Worm (Caenorhabditis elegans) whole organism, midembryonic: ENCODE results near the gene srg-16.

Experiments used
- T22C8.4 ChIP-seq: fragments of 200-800 bp; sonication (Bioruptor generic); IDR thresholded peaks from 2 replicates; pipeline ENCODE4 v1.3.6; 2022; ENCODE audit warnings: missing genetic modification characterization, missing compliant biosample characterization
- cog-1 ChIP-seq: sonication (generic microtip); optimal IDR thresholded peaks from 2 replicates; lab custom pipeline; 2016; ENCODE audit warnings: missing genetic modification characterization, missing compliant biosample characterization
- flt-1 ChIP-seq: fragments of 200-800 bp; sonication (Bioruptor generic); IDR thresholded peaks from 2 replicates; pipeline ENCODE4 v1.3.6; 2022; ENCODE audit warnings: missing genetic modification characterization, missing compliant biosample characterization
- klf-2 ChIP-seq: fragments of 200-800 bp; sonication (Bioruptor generic); conservative IDR thresholded peaks from 2 replicates; pipeline ENCODE4 v1.3.6; 2022; ENCODE audit warnings: missing genetic modification reagents, missing genetic modification characterization, missing compliant biosample characterization
- med-1 ChIP-seq: sonication (generic microtip); optimal IDR thresholded peaks from 2 replicates; lab custom pipeline; 2017; ENCODE audit warnings: missing genetic modification characterization, mild to moderate bottlenecking, missing compliant biosample characterization, antibody characterized with exemption, missing genetic modification reagents; ENCODE audit not compliant: insufficient read depth
- ref-1 ChIP-seq: fragments of 200-800 bp; sonication (Bioruptor generic); conservative IDR thresholded peaks from 2 replicates; pipeline ENCODE4 v1.3.6; 2022; ENCODE audit warnings: missing genetic modification reagents, missing genetic modification characterization, missing compliant biosample characterization
- ztf-23 ChIP-seq: fragments of 200-800 bp; sonication (Bioruptor generic); IDR thresholded peaks from 2 replicates; pipeline ENCODE4 v1.3.6; 2022; ENCODE audit warnings: missing genetic modification reagents, missing genetic modification characterization, missing compliant biosample characterization

DNA sequence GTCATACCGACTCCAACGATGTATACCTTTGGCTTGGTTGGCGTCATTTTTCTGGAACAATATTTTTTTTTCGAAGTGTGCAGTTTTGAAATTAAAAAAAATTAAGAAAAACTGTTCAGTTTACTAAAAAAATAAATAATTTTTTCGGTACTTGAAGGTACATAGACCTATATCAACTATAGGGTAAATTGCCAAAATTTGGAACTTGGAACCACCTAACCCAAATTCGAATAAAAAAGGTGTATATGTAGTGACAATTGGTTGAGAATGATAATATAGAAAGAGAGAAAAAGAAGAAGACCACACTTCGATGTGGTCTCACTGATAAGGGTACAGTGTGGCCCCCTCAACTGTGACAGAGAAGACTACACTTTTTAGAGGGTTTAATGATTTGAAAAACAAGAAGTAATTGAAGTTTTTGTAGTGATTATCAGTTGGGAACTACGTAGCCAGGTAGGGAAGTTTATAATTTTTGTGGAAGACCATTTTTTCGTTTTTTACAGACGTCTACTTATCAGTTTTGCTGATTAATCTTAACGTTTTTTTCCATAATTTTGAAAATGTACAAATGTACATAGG lies 41.2 kb upstream of the srg-16 start, which contains the start of gene daf-22:
- no peak for TF ChIP-seq cog-1
- no peak for TF ChIP-seq T22C8.4 (GFP tag; lab: Robert Waterston, UW)
- TF ChIP-seq ref-1: no peak
- TF ChIP-seq klf-2: no peak
- no peak for TF ChIP-seq med-1 (GFP tag; lab: Kevin White, UChicago)
- no peak for TF ChIP-seq flt-1 (GFP tag; lab: Robert Waterston, UW)
- TF ChIP-seq ztf-23: no peak
